Fruit fly (Drosophila melanogaster) whole organism, embryonic: Measurements from ENCODE around the gene CG34434.
A peak's percentile ranks its signal among the peaks of the same experiment; 100 is the strongest.

Experiments
- ATbp ChIP-seq: fragments of 200-800 bp; sonication (Bioruptor generic); optimal IDR thresholded peaks from 2 replicates; lab custom pipeline; 2017; ENCODE audit warnings: missing biosample characterization, mild to moderate bottlenecking, missing genetic modification characterization, missing genetic modification reagents
- Bdp1 ChIP-seq: fragments of 200-800 bp; sonication (Bioruptor generic); optimal IDR thresholded peaks from 3 replicates; lab custom pipeline; 2016; ENCODE audit warnings: missing biosample characterization, missing genetic modification characterization
- Bteb2 ChIP-seq: fragments of 200-800 bp; sonication (Bioruptor generic); optimal IDR thresholded peaks from 2 replicates; lab custom pipeline; 2016; ENCODE audit warnings: missing biosample characterization, missing genetic modification characterization
- CG10959 ChIP-seq: fragments of 200-800 bp; sonication (Bioruptor generic); IDR thresholded peaks from 2 replicates; pipeline ENCODE4 v1.3.6; 2022; ENCODE audit warnings: missing biosample characterization, missing genetic modification characterization
- CG10979 ChIP-seq: fragments of 200-800 bp; sonication (Bioruptor generic); optimal IDR thresholded peaks from 2 replicates; lab custom pipeline; 2018; ENCODE audit warnings: missing biosample characterization, mild to moderate bottlenecking, missing genetic modification characterization, moderate library complexity
- CG11398 ChIP-seq: fragments of 200-800 bp; sonication (Bioruptor generic); optimal IDR thresholded peaks from 2 replicates; lab custom pipeline; 2016; ENCODE audit warnings: missing biosample characterization, missing genetic modification characterization
- CG14667 ChIP-seq: fragments of 200-800 bp; sonication (Bioruptor generic); IDR thresholded peaks from 2 replicates; pipeline ENCODE4 v1.3.6; 2022; ENCODE audit warnings: missing biosample characterization, missing genetic modification characterization
- CG17385 ChIP-seq: fragments of 200-800 bp; sonication (Bioruptor generic); optimal IDR thresholded peaks from 3 replicates; lab custom pipeline; 2018; ENCODE audit warnings: missing biosample characterization, mild to moderate bottlenecking, missing genetic modification characterization
- CG18011 ChIP-seq: fragments of 200-800 bp; sonication (Bioruptor generic); optimal IDR thresholded peaks from 2 replicates; lab custom pipeline; 2017; ENCODE audit warnings: missing biosample characterization, missing genetic modification characterization, mild to moderate bottlenecking, moderate library complexity, missing genotype
- CG2199 ChIP-seq: fragments of 200-800 bp; sonication (Bioruptor generic); IDR thresholded peaks from 3 replicates; pipeline ENCODE4 v1.3.6; 2022; ENCODE audit warnings: missing biosample characterization, missing genetic modification characterization
- CG2678 ChIP-seq: fragments of 200-800 bp; sonication (Bioruptor generic); optimal IDR thresholded peaks from 3 replicates; lab custom pipeline; 2019; ENCODE audit warnings: missing biosample characterization, mild to moderate bottlenecking, missing genetic modification characterization, moderate library complexity
- CG2875 ChIP-seq: fragments of 200-800 bp; sonication (Bioruptor generic); optimal IDR thresholded peaks from 2 replicates; lab custom pipeline; 2017; ENCODE audit warnings: missing biosample characterization, mild to moderate bottlenecking, missing genetic modification characterization, missing genetic modification reagents
- CG2889 ChIP-seq: fragments of 200-800 bp; sonication (Bioruptor generic); IDR thresholded peaks from 3 replicates; pipeline ENCODE4 v1.3.6; 2022; ENCODE audit warnings: missing biosample characterization, missing genetic modification characterization
- CG3163 ChIP-seq: fragments of 200-800 bp; sonication (Bioruptor generic); optimal IDR thresholded peaks from 3 replicates; lab custom pipeline; 2016; ENCODE audit warnings: missing biosample characterization, missing genetic modification characterization
- CG33557 ChIP-seq: fragments of 200-800 bp; sonication (Bioruptor generic); optimal IDR thresholded peaks from 2 replicates; lab custom pipeline; 2019; ENCODE audit warnings: missing biosample characterization, mild to moderate bottlenecking, missing genetic modification characterization, moderate library complexity
- CG34376 ChIP-seq: fragments of 200-800 bp; sonication (Bioruptor generic); optimal IDR thresholded peaks from 2 replicates; lab custom pipeline; 2018; ENCODE audit warnings: missing biosample characterization, mild to moderate bottlenecking, missing genetic modification characterization
- CG3726 ChIP-seq: fragments of 200-800 bp; sonication (Bioruptor generic); IDR thresholded peaks from 3 replicates; pipeline ENCODE4, ENCODE4 v1.3.6; 2022; ENCODE audit warnings: missing biosample characterization, missing genetic modification characterization
- CG5180 ChIP-seq: fragments of 200-800 bp; sonication (Bioruptor generic); optimal IDR thresholded peaks from 3 replicates; lab custom pipeline; 2017; ENCODE audit warnings: missing biosample characterization, missing genetic modification characterization, mild to moderate bottlenecking, moderate library complexity, missing genetic modification reagents
- CG5245 ChIP-seq: fragments of 200-800 bp; sonication (Bioruptor generic); optimal IDR thresholded peaks from 3 replicates; lab custom pipeline; 2016; ENCODE audit warnings: missing biosample characterization, missing genetic modification characterization
- CG7372 ChIP-seq: fragments of 200-800 bp; sonication (Bioruptor generic); IDR thresholded peaks from 2 replicates; pipeline ENCODE4 v1.3.6; 2022; ENCODE audit warnings: missing biosample characterization, missing genetic modification characterization
- D ChIP-seq, 2 experiments: fragments of 200-800 bp in 1 of 2; fragments of >200 bp in 1 of 2; sonication (Bioruptor generic) in 1 of 2; optimal IDR thresholded peaks; 2 replicates in 1 of 2; 3 replicates in 1 of 2; lab custom pipeline; 2017; ENCODE audit warnings: mild to moderate bottlenecking in 1 of 2, missing biosample characterization in 1 of 2, missing genetic modification characterization in 1 of 2, missing genetic modification reagents in 1 of 2
- H15 ChIP-seq: fragments of 200-800 bp; sonication (Bioruptor generic); IDR thresholded peaks from 3 replicates; pipeline ENCODE4 v1.3.6; 2022; ENCODE audit warnings: missing biosample characterization, missing genetic modification characterization
- Hsf ChIP-seq: fragments of 200-800 bp; sonication (Bioruptor generic); optimal IDR thresholded peaks from 3 replicates; lab custom pipeline; 2016; ENCODE audit warnings: missing biosample characterization, missing genetic modification characterization
- Lhr ChIP-seq: fragments of 200-800 bp; sonication (Bioruptor generic); optimal IDR thresholded peaks from 3 replicates; lab custom pipeline; 2017; ENCODE audit warnings: mild to moderate bottlenecking, missing biosample characterization, missing genetic modification reagents, missing genetic modification characterization
- Lim3 ChIP-seq: fragments of 200-800 bp; sonication (Bioruptor generic); IDR thresholded peaks from 2 replicates; pipeline ENCODE4 v1.3.6; 2022; ENCODE audit warnings: missing biosample characterization, missing genetic modification characterization
- MBD-R2 ChIP-seq: fragments of 200-800 bp; sonication (Bioruptor generic); IDR thresholded peaks from 2 replicates; pipeline ENCODE4 v1.3.6; 2022; ENCODE audit warnings: missing biosample characterization, missing genetic modification characterization
- NC2α ChIP-seq: fragments of 200-800 bp; sonication (Bioruptor generic); optimal IDR thresholded peaks from 2 replicates; lab custom pipeline; 2016; ENCODE audit warnings: missing biosample characterization, missing genetic modification characterization
- Nf-YA ChIP-seq: fragments of 200-800 bp; sonication (Bioruptor generic); IDR thresholded peaks from 2 replicates; pipeline ENCODE4 v1.3.6; 2022; ENCODE audit warnings: missing biosample characterization, missing genetic modification characterization
- Ptx1 ChIP-seq: fragments of 200-800 bp; sonication (Bioruptor generic); IDR thresholded peaks from 2 replicates; pipeline ENCODE4 v1.3.6; 2022; ENCODE audit warnings: missing biosample characterization, missing genetic modification characterization
- Tbp ChIP-seq: fragments of >200 bp; optimal IDR thresholded peaks from 2 replicates; lab custom pipeline; 2018; ENCODE audit warnings: missing biosample characterization, missing genetic modification characterization
- Trl ChIP-seq, 3 experiments: fragments of >200 bp in 2 of 3; fragments of 200-800 bp in 1 of 3; sonication (Bioruptor generic) in 1 of 3; optimal IDR thresholded peaks; 2 replicates in 1 of 3; 3 replicates in 2 of 3; lab custom pipeline; 2016 to 2017; ENCODE audit warnings: missing biosample characterization in 1 of 3, missing genetic modification characterization in 1 of 3
- ap ChIP-seq: fragments of 200-800 bp; sonication (Bioruptor generic); IDR thresholded peaks from 2 replicates; pipeline ENCODE4 v1.3.6; 2022; ENCODE audit warnings: missing biosample characterization, missing genetic modification characterization
- bbx ChIP-seq: fragments of 200-800 bp; sonication (Bioruptor generic); IDR thresholded peaks from 2 replicates; pipeline ENCODE4 v1.3.6; 2022; ENCODE audit warnings: missing biosample characterization, missing genetic modification characterization; ENCODE audit not compliant: partially characterized antibody
- danr ChIP-seq: fragments of 200-800 bp; sonication (Bioruptor generic); IDR thresholded peaks from 2 replicates; pipeline ENCODE4 v1.3.6; 2022; ENCODE audit warnings: missing biosample characterization, missing genetic modification characterization
- eyg ChIP-seq: fragments of 200-800 bp; sonication (Bioruptor generic); optimal IDR thresholded peaks from 3 replicates; lab custom pipeline; 2016; ENCODE audit warnings: missing biosample characterization, missing genetic modification characterization
- fd64A ChIP-seq: fragments of 200-800 bp; sonication (Bioruptor generic); optimal IDR thresholded peaks from 3 replicates; lab custom pipeline; 2018; ENCODE audit warnings: missing biosample characterization, mild to moderate bottlenecking, missing genetic modification characterization
- fru ChIP-seq: fragments of >200 bp; optimal IDR thresholded peaks from 2 replicates; lab custom pipeline; 2017
- hkb ChIP-seq, 2 experiments: fragments of 200-800 bp in 1 of 2; fragments of >200 bp in 1 of 2; sonication (Bioruptor generic) in 1 of 2; IDR thresholded peaks in 1 of 2; optimal IDR thresholded peaks in 1 of 2; 2 replicates each; pipeline versions ENCODE4 v1.3.6 to Lab custom; 2017 to 2022; ENCODE audit warnings: missing biosample characterization in 1 of 2, missing genetic modification characterization in 1 of 2
- ken ChIP-seq: fragments of 200-800 bp; sonication (Bioruptor generic); IDR thresholded peaks from 3 replicates; pipeline ENCODE4 v1.3.6; 2022; ENCODE audit warnings: missing biosample characterization, missing genetic modification characterization
- prd ChIP-seq, 3 experiments: fragments of >200 bp in 2 of 3; fragments of 200-800 bp in 1 of 3; sonication (Bioruptor generic) in 1 of 3; optimal IDR thresholded peaks in 2 of 3; IDR thresholded peaks in 1 of 3; 2 replicates in 2 of 3; 3 replicates in 1 of 3; pipeline versions ENCODE4 v1.3.6 to Lab custom; 2017 to 2022; ENCODE audit warnings: missing biosample characterization in 1 of 3, missing genetic modification characterization in 1 of 3
- pros ChIP-seq: fragments of 200-800 bp; sonication (Bioruptor generic); optimal IDR thresholded peaks from 3 replicates; lab custom pipeline; 2019; ENCODE audit warnings: missing biosample characterization, mild to moderate bottlenecking, missing genetic modification characterization, moderate library complexity
- rib ChIP-seq: fragments of 200-800 bp; sonication (Bioruptor generic); IDR thresholded peaks from 2 replicates; pipeline ENCODE4 v1.3.6; 2022; ENCODE audit warnings: missing biosample characterization, missing genetic modification characterization
- sc ChIP-seq, 3 experiments: fragments of >200 bp in 2 of 3; fragments of 200-800 bp in 1 of 3; sonication (Bioruptor generic) in 1 of 3; optimal IDR thresholded peaks; 2 replicates in 2 of 3; 3 replicates in 1 of 3; lab custom pipeline; 2017; ENCODE audit warnings: mild to moderate bottlenecking in 1 of 3, missing biosample characterization in 1 of 3, missing genetic modification characterization in 1 of 3, missing genetic modification reagents in 1 of 3
- sens-2 ChIP-seq: fragments of 200-800 bp; sonication (Bioruptor generic); IDR thresholded peaks from 2 replicates; pipeline ENCODE4 v1.3.6; 2022; ENCODE audit warnings: missing biosample characterization, missing genetic modification characterization
- sr ChIP-seq: fragments of 200-800 bp; sonication (Bioruptor generic); IDR thresholded peaks from 3 replicates; pipeline ENCODE4 v1.3.6; 2022; ENCODE audit warnings: missing biosample characterization, missing genetic modification characterization
- tap ChIP-seq: fragments of 200-800 bp; optimal IDR thresholded peaks from 3 replicates; lab custom pipeline; 2019; ENCODE audit warnings: missing biosample characterization, mild to moderate bottlenecking, missing genetic modification characterization, moderate library complexity
- twi ChIP-seq: fragments of 200-800 bp; optimal IDR thresholded peaks from 2 replicates; lab custom pipeline; 2019; ENCODE audit warnings: missing biosample characterization, mild to moderate bottlenecking, missing genetic modification characterization, moderate library complexity
- wor ChIP-seq: fragments of 200-800 bp; sonication (Bioruptor generic); IDR thresholded peaks from 2 replicates; pipeline ENCODE4 v1.3.6; 2022; ENCODE audit warnings: missing biosample characterization, missing genetic modification characterization

CG34434 gene

dm6 chrX:5648437-5648959 lies 32.3 kb upstream of the CG34434 start, which contains the start of gene OtopLa (continued):
- TF ChIP-seq Bteb2 (GFP tag; lab: Kevin White, UChicago) = peak; percentile 57
- TF ChIP-seq sr (GFP tag; lab: Robert Waterston, UW) = peak; percentile 49; the same call in 1 of the 3 replicates
- TF ChIP-seq CG34376 (GFP tag; lab: Kevin White, UChicago) = peak; percentile 42
- TF ChIP-seq prd (optimal IDR thresholded peaks at IDR 0.05; lab: Kevin White, UChicago) = no peak
- peak; percentile 87 for TF ChIP-seq prd (GFP tag; IDR thresholded peaks at IDR 0.05; lab: Robert Waterston, UW)
- peak; percentile 88 for TF ChIP-seq CG10979 (tag; lab: Kevin White, UChicago)
- peak; percentile 78 for TF ChIP-seq wor
- TF ChIP-seq Bdp1 (GFP tag; lab: Kevin White, UChicago) = peak; percentile 55
- peak; percentile 42 for TF ChIP-seq CG33557
- TF ChIP-seq CG7372 (GFP tag; lab: Robert Waterston, UW) = peak; percentile 69; the same call in 1 of the 2 replicates
- TF ChIP-seq fd64A (GFP tag; lab: Kevin White, UChicago) = peak; percentile 72
- TF ChIP-seq fru (lab: Kevin White, UChicago) = no peak
- peak; percentile 89 for TF ChIP-seq ken (GFP tag; lab: Robert Waterston, UW)
- TF ChIP-seq CG11398 (GFP tag; lab: Kevin White, UChicago) = peak; percentile 45
- TF ChIP-seq Ptx1 (GFP tag; lab: Robert Waterston, UW) = peak; percentile 88
- TF ChIP-seq Tbp = no peak
- no peak for TF ChIP-seq D (optimal IDR thresholded peaks at IDR 0.05; lab: Kevin White, UChicago)
- peak; percentile 86 for TF ChIP-seq D (GFP tag; optimal IDR thresholded peaks at IDR 0.05; lab: Kevin White, UChicago)
- TF ChIP-seq eyg (GFP tag; lab: Kevin White, UChicago) = peak; percentile 78
- TF ChIP-seq CG3163 = peak; percentile 61
- no peak for TF ChIP-seq hkb (optimal IDR thresholded peaks at IDR 0.05; lab: Kevin White, UChicago)
- TF ChIP-seq hkb (GFP tag; IDR thresholded peaks at IDR 0.05; lab: Robert Waterston, UW) = peak; percentile 90
- TF ChIP-seq CG3726 (GFP tag; lab: Robert Waterston, UW) = peak; percentile 69; the same call in 2 of the 3 replicates
- no peak for TF ChIP-seq CG2199 (GFP tag; lab: Robert Waterston, UW)
- TF ChIP-seq CG2889 (GFP tag; lab: Robert Waterston, UW) = peak; percentile 68; the same call in 2 of the 3 replicates
- no peak for TF ChIP-seq pros (GFP tag; lab: Kevin White, UChicago)
- TF ChIP-seq sc (optimal IDR thresholded peaks at IDR 0.05; lab: Kevin White, UChicago) = no peak
- peak; percentile 60 for TF ChIP-seq sc (GFP tag; optimal IDR thresholded peaks at IDR 0.05; lab: Kevin White, UChicago)
- TF ChIP-seq NC2α (GFP tag; lab: Kevin White, UChicago) = peak; percentile 44
- no peak for TF ChIP-seq twi
- TF ChIP-seq MBD-R2 (GFP tag; lab: Robert Waterston, UW) = peak; percentile 47; the same call in 1 of the 2 replicates
- TF ChIP-seq CG2678 (tag; lab: Kevin White, UChicago) = peak; percentile 86
- peak; percentile 82 for TF ChIP-seq Hsf
- peak; percentile 84 for TF ChIP-seq CG2875 (GFP tag; lab: Kevin White, UChicago)
- TF ChIP-seq CG5180 (GFP tag; lab: Kevin White, UChicago) = peak; percentile 68
- peak; percentile 20 for TF ChIP-seq CG18011 (GFP tag; lab: Kevin White, UChicago)
- TF ChIP-seq CG14667 (GFP tag; lab: Robert Waterston, UW) = peak; percentile 85
- no peak for TF ChIP-seq Trl (optimal IDR thresholded peaks at IDR 0.05; lab: Kevin White, UChicago)
- peak; percentile 88 for TF ChIP-seq Trl (GFP tag; optimal IDR thresholded peaks at IDR 0.05; lab: Kevin White, UChicago)
- TF ChIP-seq Lhr (GFP tag; lab: Kevin White, UChicago) = peak; percentile 54
- TF ChIP-seq sens-2 (GFP tag; lab: Robert Waterston, UW) = peak; percentile 82
- peak; percentile 64 for TF ChIP-seq ap (GFP tag; lab: Robert Waterston, UW)
- TF ChIP-seq tap = peak; percentile 73
- TF ChIP-seq Nf-YA (GFP tag; lab: Robert Waterston, UW) = peak; percentile 84
- TF ChIP-seq ATbp (GFP tag; lab: Kevin White, UChicago) = peak; percentile 86
- TF ChIP-seq danr (GFP tag; lab: Robert Waterston, UW) = peak; percentile 58
- peak; percentile 79 for TF ChIP-seq CG17385 (GFP tag; lab: Kevin White, UChicago)
- TF ChIP-seq CG5245 (GFP tag; lab: Kevin White, UChicago) = peak; percentile 82
- TF ChIP-seq rib = 0 out of 2 replicates have a peak, but pooled peaks have one; percentile 52
- TF ChIP-seq H15 = peak; percentile 76; the same call in 2 of the 3 replicates
- TF ChIP-seq bbx (GFP tag; lab: Robert Waterston, UW) = no peak
- TF ChIP-seq Lim3 (GFP tag; lab: Robert Waterston, UW) = peak; percentile 57
- peak; percentile 80 for TF ChIP-seq CG10959 (GFP tag; lab: Robert Waterston, UW)
